Worm (Caenorhabditis elegans): Measurements from ENCODE around the gene ZK177.3.

DNA sequence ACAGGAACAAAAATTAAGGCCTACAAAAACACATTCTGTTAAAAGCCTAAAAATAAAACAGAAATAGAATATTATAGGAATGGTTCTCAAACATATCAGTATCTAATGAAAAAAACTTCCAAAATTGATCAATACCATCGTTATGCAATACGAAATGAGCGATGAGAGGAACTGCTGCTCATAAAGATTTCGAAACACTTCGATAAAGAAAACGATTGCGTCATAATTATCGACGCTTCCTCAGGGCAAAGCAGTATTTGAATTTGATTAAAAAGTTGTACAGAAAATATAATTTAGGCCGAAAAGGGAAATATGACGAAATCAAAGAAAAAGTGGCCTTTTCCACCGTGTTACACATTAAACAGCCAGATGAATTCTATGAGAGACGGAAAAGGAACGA is 2.4 kb downstream of the ZK177.3 start:
- TF ChIP-seq F39B2.1 (GFP tag; IDR thresholded peaks at IDR 0.05) (no peak), F52B5.7 (tag; optimal IDR thresholded peaks at IDR 0.05) (no peak)
